Fruit fly (Drosophila melanogaster): ENCODE measurements around the gene Cpr62Bb.

The Cpr62Bb gene

DNA sequence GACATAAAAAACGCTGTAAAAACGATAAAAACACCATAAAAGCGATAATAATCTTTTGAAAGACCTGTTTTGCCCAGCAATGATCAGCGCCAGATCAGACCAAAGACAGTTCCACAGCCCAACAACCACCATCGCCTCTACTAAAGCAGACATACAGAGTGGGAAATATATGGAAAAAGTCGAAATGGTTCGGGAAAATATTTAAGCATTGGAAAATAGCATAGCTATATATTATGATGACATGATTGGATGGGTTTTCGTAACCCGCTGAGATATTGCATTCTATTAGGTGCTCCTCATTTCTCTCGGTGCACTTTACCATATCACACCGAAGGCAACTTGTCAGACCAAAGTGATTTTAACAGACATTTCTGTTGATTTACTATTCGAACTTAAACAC is 26.3 kb downstream of the Cpr62Bb start (continued):
- TF ChIP-seq MBD-R2 (GFP tag; IDR thresholded peaks at IDR 0.05) (peak; percentile 78; the same call in 1 of the 2 replicates), CG1832 (GFP tag; optimal IDR thresholded peaks at IDR 0.05) (no peak), dpn (GFP tag; optimal IDR thresholded peaks at IDR 0.05) (peak; percentile 91 to 93), pum (GFP tag; optimal IDR thresholded peaks at IDR 0.05) (peak; percentile 86), CG1024 (GFP tag; IDR thresholded peaks at IDR 0.05) (peak; percentile 86), E2f2 (GFP tag; IDR thresholded peaks at IDR 0.05) (peak; percentile 66), br (optimal IDR thresholded peaks at IDR 0.05) (no peak), Sox102F (GFP tag; optimal IDR thresholded peaks at IDR 0.05) (peak; percentile 89), CG2202 (tag; optimal IDR thresholded peaks at IDR 0.05) (peak; percentile 24), Rfx (GFP tag; IDR thresholded peaks at IDR 0.05) (peak; percentile 97), CG11504 (tag; optimal IDR thresholded peaks at IDR 0.05) (peak; percentile 92), CG12071 (GFP tag; optimal IDR thresholded peaks at IDR 0.05) (peak; percentile 91), cas (GFP tag; IDR thresholded peaks at IDR 0.05) (peak; percentile 83), salm (tag; optimal IDR thresholded peaks at IDR 0.05) (peak; percentile 82), Jarid2 (GFP tag; optimal IDR thresholded peaks at IDR 0.05) (peak; percentile 65), Trl (optimal IDR thresholded peaks at IDR 0.05) (no peak), Trl (GFP tag; optimal IDR thresholded peaks at IDR 0.05) (peak; percentile 91), CG3407 (GFP tag; optimal IDR thresholded peaks at IDR 0.05) (no peak), HLH4C (GFP tag; IDR thresholded peaks at IDR 0.05; ENCODE audit: partially characterized antibody) (no peak), CG1602 (GFP tag; optimal IDR thresholded peaks at IDR 0.05) (peak; percentile 73), bsh (GFP tag; optimal IDR thresholded peaks at IDR 0.05) (peak; percentile 59 to 86), Elba2 (GFP tag; optimal IDR thresholded peaks at IDR 0.05) (no peak), CG1233 (GFP tag; optimal IDR thresholded peaks at IDR 0.05) (peak; percentile 84), zfh1 (GFP tag; IDR thresholded peaks at IDR 0.05) (peak; percentile 92), CG43689 (GFP tag; IDR thresholded peaks at IDR 0.05) (peak; percentile 75), usp (GFP tag; optimal IDR thresholded peaks at IDR 0.05) (no peak), gro (GFP tag; optimal IDR thresholded peaks at IDR 0.05) (peak; percentile 90), org-1 (GFP tag; optimal IDR thresholded peaks at IDR 0.05) (peak; percentile 84), CG12155 (GFP tag; optimal IDR thresholded peaks at IDR 0.05) (peak; percentile 78), Doc3 (GFP tag; IDR thresholded peaks at IDR 0.05; ENCODE audit: partially characterized antibody) (no peak), jing (GFP tag; optimal IDR thresholded peaks at IDR 0.05) (peak; percentile 73), yki (optimal IDR thresholded peaks at IDR 0.05) (no peak), esg (GFP tag; conservative IDR thresholded peaks at IDR 0.05) (peak; percentile 94), C15 (GFP tag; IDR thresholded peaks at IDR 0.05) (peak; percentile 80; the same call in 2 of the 3 replicates), CG12391 (tag; optimal IDR thresholded peaks at IDR 0.05) (peak; percentile 88), z (GFP tag; IDR thresholded peaks at IDR 0.05) (0 out of 3 replicates have a peak, but pooled peaks have one; percentile 44), CG16815 (GFP tag; optimal IDR thresholded peaks at IDR 0.05) (peak; percentile 70), aop (GFP tag; IDR thresholded peaks at IDR 0.05) (0 out of 2 replicates have a peak, but pooled peaks have one; percentile 61), CG10654 (GFP tag; optimal IDR thresholded peaks at IDR 0.05) (peak; percentile 83), CG10274 (GFP tag; optimal IDR thresholded peaks at IDR 0.05) (peak; percentile 60), so (GFP tag; IDR thresholded peaks at IDR 0.05) (peak; percentile 93), pho (GFP tag; optimal IDR thresholded peaks at IDR 0.05) (peak; percentile 85), CG17912 (GFP tag; optimal IDR thresholded peaks at IDR 0.05) (no peak), NC2β (GFP tag; optimal IDR thresholded peaks at IDR 0.05) (peak; percentile 70), lab (GFP tag; optimal IDR thresholded peaks at IDR 0.05) (peak; percentile 94), CG10267 (tag; optimal IDR thresholded peaks at IDR 0.05) (peak; percentile 77), CG10979 (tag; optimal IDR thresholded peaks at IDR 0.05) (peak; percentile 83), unc-4 (GFP tag; IDR thresholded peaks at IDR 0.05; ENCODE audit: partially characterized antibody) (no peak), CG3065 (GFP tag; optimal IDR thresholded peaks at IDR 0.05) (peak; percentile 32), CG9797 (GFP tag; optimal IDR thresholded peaks at IDR 0.05) (peak; percentile 1), Rx (GFP tag; IDR thresholded peaks at IDR 0.05) (peak; percentile 87), CG30020 (tag; optimal IDR thresholded peaks at IDR 0.05) (peak; percentile 24)
